Worm (Caenorhabditis elegans): ENCODE measurements around the gene gyf-1.
A peak's percentile ranks its signal among the peaks of the same experiment; 100 is the strongest.

Gene gyf-1

DNA sequence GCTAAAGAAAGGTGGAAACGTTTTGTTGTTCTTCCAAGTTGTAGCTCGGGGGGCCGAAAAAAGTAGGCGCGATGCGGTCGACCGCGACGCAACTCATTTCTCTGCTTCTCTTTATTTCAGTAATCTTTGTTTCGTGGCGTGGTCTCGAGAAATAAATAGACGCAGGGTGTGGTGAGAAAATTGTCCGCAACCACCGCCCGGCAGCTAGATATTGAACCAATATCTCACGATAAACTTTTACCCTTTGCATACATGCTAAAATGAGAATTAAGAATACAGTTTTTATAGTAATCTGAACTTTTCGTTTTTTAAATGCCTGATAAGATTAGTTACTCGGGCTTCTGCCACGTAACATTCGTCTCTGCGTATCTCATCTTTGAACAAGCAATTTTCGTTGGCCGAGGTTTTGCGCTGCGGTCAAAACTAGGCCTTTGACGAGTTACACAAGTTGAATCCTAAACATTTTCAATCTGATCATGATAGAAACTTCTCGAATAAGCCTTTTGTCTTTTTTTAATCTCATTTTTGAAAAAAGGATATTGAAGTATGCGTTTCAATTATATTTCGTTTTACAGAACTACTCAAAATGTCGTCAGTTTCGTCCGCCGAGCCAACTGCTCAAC is at the start of gene gyf-1:
Gene gyf-1 (plus strand): TSS at position 573 of the 623 bp plus-strand sequence.
- peak; percentile 58 for TF ChIP-seq elt-2 (tag; optimal IDR thresholded peaks at IDR 0.05)
- no peak for TF ChIP-seq ceh-16 (tag; optimal IDR thresholded peaks at IDR 0.05)
- peak; percentile 63 for TF ChIP-seq nfya-1 (tag; optimal IDR thresholded peaks at IDR 0.05; ENCODE audit: insufficient read depth)
- TF ChIP-seq nhr-12 (tag; optimal IDR thresholded peaks at IDR 0.05) = no peak
- TF ChIP-seq snpc-4 (tag; optimal IDR thresholded peaks at IDR 0.05) = peak; percentile 61
- TF ChIP-seq pqm-1 (tag; optimal IDR thresholded peaks at IDR 0.05) = peak; percentile 20
- no peak for TF ChIP-seq nhr-67 (tag; optimal IDR thresholded peaks at IDR 0.05)
- TF ChIP-seq ceh-82 (tag; optimal IDR thresholded peaks at IDR 0.05) = no peak
- TF ChIP-seq egl-5 (tag; optimal IDR thresholded peaks at IDR 0.05) = peak; percentile 31
- no peak for TF ChIP-seq fos-1 (tag; optimal IDR thresholded peaks at IDR 0.05)
- peak; percentile 0 for TF ChIP-seq nhr-23 (tag; optimal IDR thresholded peaks at IDR 0.05)
- TF ChIP-seq lin-39 (tag; optimal IDR thresholded peaks at IDR 0.05) = peak; percentile 66
- TF ChIP-seq lin-15B (tag; optimal IDR thresholded peaks at IDR 0.05) = peak; percentile 73
- peak; percentile 7 for TF ChIP-seq pha-4 (tag; optimal IDR thresholded peaks at IDR 0.05)
- no peak for TF ChIP-seq egl-27 (tag; optimal IDR thresholded peaks at IDR 0.05)

- TF ChIP-seq nhr-237 (tag; optimal IDR thresholded peaks at IDR 0.05) = no peak
- TF ChIP-seq ztf-11 (tag; optimal IDR thresholded peaks at IDR 0.05) = no peak
- no peak for TF ChIP-seq egl-5 (tag; optimal IDR thresholded peaks at IDR 0.05)
- no peak for TF ChIP-seq zag-1 (tag; optimal IDR thresholded peaks at IDR 0.05)
- no peak for TF ChIP-seq nhr-23 (tag; optimal IDR thresholded peaks at IDR 0.05)
- TF ChIP-seq hmg-11 (tag; optimal IDR thresholded peaks at IDR 0.05) = no peak
- no peak for TF ChIP-seq nhr-76 (tag; optimal IDR thresholded peaks at IDR 0.05)
- TF ChIP-seq ZK546.5 (tag; optimal IDR thresholded peaks at IDR 0.05) = no peak
- TF ChIP-seq ztf-4 (tag; optimal IDR thresholded peaks at IDR 0.05) = no peak
- no peak for TF ChIP-seq mdl-1 (tag; optimal IDR thresholded peaks at IDR 0.05)
Observed at ce11 chrII:6636136-6636535, 47.9 kb upstream of the gyf-1 start, which contains the start of gene T19D12.5. TSS of gene T19D12.5 (minus strand) at chrII:6636236.

DNA sequence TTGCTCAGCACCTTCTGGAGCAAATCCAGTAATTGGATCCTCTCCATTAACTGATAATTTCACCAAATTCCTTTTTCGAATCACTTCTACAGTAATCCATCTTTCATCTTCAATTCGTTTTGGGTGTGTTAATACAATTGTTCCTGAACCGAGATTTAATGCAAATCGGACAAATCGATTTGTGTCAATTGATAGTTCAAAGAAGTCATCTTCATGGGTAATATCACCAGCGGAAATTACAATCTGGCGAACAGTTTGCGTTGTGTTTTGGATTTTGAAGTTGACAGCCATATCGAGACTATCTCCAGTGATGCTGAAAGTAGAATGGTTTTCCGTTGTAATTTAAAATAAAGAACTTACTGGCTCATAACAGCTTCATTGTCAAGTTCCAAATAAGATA is 46.2 kb upstream of the gyf-1 start:
- TF ChIP-seq ZK546.5 (tag; optimal IDR thresholded peaks at IDR 0.05) = no peak
- no peak for TF ChIP-seq egl-27 (tag; optimal IDR thresholded peaks at IDR 0.05)
- TF ChIP-seq egl-5 (tag; optimal IDR thresholded peaks at IDR 0.05) = no peak
- no peak for TF ChIP-seq nhr-77 (tag; optimal IDR thresholded peaks at IDR 0.05)
- TF ChIP-seq nhr-11 (tag; optimal IDR thresholded peaks at IDR 0.05) = no peak
- TF ChIP-seq nhr-76 (tag; optimal IDR thresholded peaks at IDR 0.05) = no peak

DNA sequence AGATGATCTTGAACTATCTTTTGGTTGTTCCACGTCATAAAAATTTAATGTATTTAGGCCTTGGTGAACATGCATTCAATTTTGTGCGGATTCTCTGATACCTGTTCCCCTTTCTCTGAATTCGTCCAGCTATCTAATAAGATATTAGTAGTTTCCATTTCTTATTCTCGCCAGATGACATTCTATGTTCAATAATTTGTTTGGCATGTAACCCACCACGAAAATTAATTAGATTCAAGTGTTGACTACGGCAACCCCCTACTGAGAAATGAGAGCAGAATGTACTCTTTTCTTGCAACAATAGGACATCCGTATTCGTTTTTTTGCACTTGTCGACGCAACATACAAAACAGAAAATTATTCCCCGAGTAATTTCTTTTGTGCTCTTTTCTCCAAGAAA is 41.9 kb upstream of the gyf-1 start:
- TF ChIP-seq skn-1 (tag; optimal IDR thresholded peaks at IDR 0.05) (no peak), ceh-82 (tag; optimal IDR thresholded peaks at IDR 0.05) (no peak), elt-2 (tag; optimal IDR thresholded peaks at IDR 0.05) (no peak), R02D3.7 (tag; optimal IDR thresholded peaks at IDR 0.05) (no peak), eor-1 (tag; optimal IDR thresholded peaks at IDR 0.05) (no peak), aly-2 (tag; optimal IDR thresholded peaks at IDR 0.05) (no peak), nhr-12 (tag; optimal IDR thresholded peaks at IDR 0.05) (no peak), lin-15B (tag; optimal IDR thresholded peaks at IDR 0.05) (no peak), fkh-10 (GFP tag; optimal IDR thresholded peaks at IDR 0.05) (no peak), nhr-43 (tag; optimal IDR thresholded peaks at IDR 0.05; ENCODE audit: poor library complexity, severe bottlenecking) (no peak), lsy-12 (tag; optimal IDR thresholded peaks at IDR 0.05) (no peak), nhr-23 (tag; optimal IDR thresholded peaks at IDR 0.05) (no peak), nhr-237 (tag; optimal IDR thresholded peaks at IDR 0.05) (no peak)

- TF ChIP-seq lin-39 (tag; optimal IDR thresholded peaks at IDR 0.05) (peak; percentile 20), nhr-43 (tag; optimal IDR thresholded peaks at IDR 0.05; ENCODE audit: poor library complexity, severe bottlenecking) (no peak), daf-12 (tag; optimal IDR thresholded peaks at IDR 0.05) (no peak), nhr-28 (tag; optimal IDR thresholded peaks at IDR 0.05) (no peak), egl-5 (tag; optimal IDR thresholded peaks at IDR 0.05) (peak; percentile 66)
Observed at ce11 chrII:6642651-6643167, 41.3 kb upstream of the gyf-1 start, which contains the start of gene T19D12.6. TSS of gene T19D12.6 (minus strand) at chrII:6643117.
